Worm (Caenorhabditis elegans) whole organism, early embryonic: Measurements from ENCODE around the gene rmd-6.

Source experiments
- B0310.2 ChIP-seq: sonication (generic microtip); optimal IDR thresholded peaks from 2 replicates; lab custom pipeline; 2016; ENCODE audit warnings: mild to moderate bottlenecking, missing genetic modification characterization, missing compliant biosample characterization
- aly-1 ChIP-seq: sonication (generic microtip); optimal IDR thresholded peaks from 2 replicates; lab custom pipeline; 2016; ENCODE audit warnings: missing genetic modification characterization, missing compliant biosample characterization
- ama-1 ChIP-seq: fragments of 150-350 bp; optimal IDR thresholded peaks from 2 replicates; lab custom pipeline; 2014
- ceh-13 ChIP-seq: fragments of 200-800 bp; sonication (Bioruptor generic); optimal IDR thresholded peaks from 2 replicates; lab custom pipeline; 2018; ENCODE audit warnings: mild to moderate bottlenecking, missing genetic modification characterization, missing compliant biosample characterization
- flt-1 ChIP-seq: fragments of 200-800 bp; sonication (Bioruptor generic); IDR thresholded peaks from 2 replicates; pipeline ENCODE4 v1.3.6; 2022; ENCODE audit warnings: missing genetic modification characterization, missing compliant biosample characterization
- hmbx-1 ChIP-seq: sonication (generic microtip); optimal IDR thresholded peaks from 2 replicates; lab custom pipeline; 2016; ENCODE audit warnings: mild to moderate bottlenecking, missing genetic modification characterization, missing compliant biosample characterization
- hmg-4 ChIP-seq: fragments of 200-800 bp; sonication (Bioruptor generic); optimal IDR thresholded peaks from 2 replicates; lab custom pipeline; 2018; ENCODE audit warnings: mild to moderate bottlenecking, missing genetic modification characterization, missing compliant biosample characterization
- pes-1 ChIP-seq: fragments of 200-800 bp; sonication (Bioruptor generic); IDR thresholded peaks from 2 replicates; pipeline ENCODE4 v1.3.6; 2022; ENCODE audit warnings: missing genetic modification reagents, missing genetic modification characterization, missing compliant biosample characterization
- scrt-1 ChIP-seq: fragments of 200-800 bp; sonication (Bioruptor generic); IDR thresholded peaks from 2 replicates; pipeline ENCODE4 v1.3.6; 2022; ENCODE audit warnings: missing genetic modification characterization, missing compliant biosample characterization
- sea-1 ChIP-seq: fragments of 200-800 bp; sonication (Bioruptor generic); conservative IDR thresholded peaks from 2 replicates; pipeline ENCODE4 v1.3.6; 2022; ENCODE audit warnings: missing genetic modification characterization, missing compliant biosample characterization
- tbx-11 ChIP-seq: fragments of 200-800 bp; sonication (Bioruptor generic); IDR thresholded peaks from 2 replicates; pipeline ENCODE4 v1.3.6; 2022; ENCODE audit warnings: missing genetic modification characterization, missing compliant biosample characterization

DNA sequence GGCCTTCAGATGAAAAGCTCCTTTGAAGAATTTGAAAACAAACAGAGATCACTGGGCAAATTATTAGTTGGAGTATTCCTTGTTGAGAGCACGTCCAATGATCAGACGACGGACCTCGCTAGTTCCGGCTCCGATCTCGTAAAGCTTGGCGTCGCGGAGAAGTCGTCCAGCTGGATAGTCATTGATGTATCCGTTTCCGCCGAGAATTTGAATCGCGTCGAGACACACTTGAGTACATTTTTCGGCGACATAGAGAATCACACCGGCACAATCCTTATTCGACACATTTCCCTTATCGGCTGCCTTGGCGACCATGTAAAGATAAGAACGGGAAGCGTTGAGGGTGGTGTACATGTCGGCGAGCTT is 18.3 kb downstream of the rmd-6 start:
- no peak for TF ChIP-seq scrt-1 (GFP tag; lab: Robert Waterston, UW)
- TF ChIP-seq pes-1 (GFP tag; lab: Robert Waterston, UW) = no peak
- TF ChIP-seq hmbx-1 = no peak
- TF ChIP-seq aly-1 (tag; lab: Kevin White, UChicago) = no peak
- no peak for TF ChIP-seq ama-1 (lab: Kevin White, UChicago)
- no peak for TF ChIP-seq flt-1 (GFP tag; lab: Robert Waterston, UW)
- no peak for TF ChIP-seq B0310.2
- TF ChIP-seq tbx-11 (GFP tag; lab: Robert Waterston, UW) = no peak
- no peak for TF ChIP-seq sea-1 (GFP tag; lab: Robert Waterston, UW)
- no peak for TF ChIP-seq hmg-4 (GFP tag; lab: Kevin White, UChicago)
- TF ChIP-seq ceh-13 (GFP tag; lab: Kevin White, UChicago) = no peak
